Worm (Caenorhabditis elegans) whole organism, mixed stage, embryonic: ENCODE measurements around the gene rpn-2.

ENCODE experiments used
- M03D4.4 ChIP-seq: sonication (generic microtip); optimal IDR thresholded peaks from 2 replicates; lab custom pipeline; 2017; ENCODE audit warnings: mild to moderate bottlenecking, missing genetic modification characterization, missing compliant biosample characterization
- bed-3 ChIP-seq: fragments of 200-800 bp; sonication (Bioruptor generic); optimal IDR thresholded peaks from 3 replicates; lab custom pipeline; 2018; ENCODE audit warnings: mild to moderate bottlenecking, missing genetic modification characterization, moderate library complexity, missing compliant biosample characterization
- blmp-1 ChIP-seq: fragments of 150-350 bp; optimal IDR thresholded peaks from 2 replicates; lab custom pipeline; 2014; ENCODE audit warnings: missing biosample characterization, missing genetic modification characterization
- ceh-39 ChIP-seq: fragments of 150-350 bp; optimal IDR thresholded peaks from 2 replicates; lab custom pipeline; 2014; ENCODE audit warnings: missing biosample characterization, missing genetic modification characterization
- ceh-43 ChIP-seq: fragments of 200-800 bp; sonication (Bioruptor generic); optimal IDR thresholded peaks from 2 replicates; lab custom pipeline; 2018; ENCODE audit warnings: mild to moderate bottlenecking, missing genetic modification characterization, moderate library complexity, missing compliant biosample characterization
- ceh-83 ChIP-seq: fragments of 200-800 bp; sonication (Bioruptor generic); optimal IDR thresholded peaks from 2 replicates; lab custom pipeline; 2018; ENCODE audit warnings: mild to moderate bottlenecking, missing genetic modification characterization, missing compliant biosample characterization
- ces-1 ChIP-seq: fragments of 150-350 bp; optimal IDR thresholded peaks from 2 replicates; lab custom pipeline; 2014; ENCODE audit warnings: missing biosample characterization, missing genetic modification reagents, missing genetic modification characterization
- cnd-1 ChIP-seq: fragments of 200-800 bp; sonication (Bioruptor generic); optimal IDR thresholded peaks from 2 replicates; lab custom pipeline; 2018; ENCODE audit warnings: mild to moderate bottlenecking, missing genetic modification characterization, missing compliant biosample characterization
- drap-1 ChIP-seq: fragments of 200-800 bp; sonication (Bioruptor generic); optimal IDR thresholded peaks from 3 replicates; lab custom pipeline; 2018; ENCODE audit warnings: mild to moderate bottlenecking, missing genetic modification characterization, missing compliant biosample characterization
- elt-1 ChIP-seq: sonication (generic microtip); optimal IDR thresholded peaks from 2 replicates; lab custom pipeline; 2017; ENCODE audit warnings: missing genetic modification characterization, mild to moderate bottlenecking, missing compliant biosample characterization, antibody characterized with exemption, moderate library complexity, borderline replicate concordance; ENCODE audit not compliant: insufficient read depth
- elt-3 ChIP-seq: fragments of 150-350 bp; optimal IDR thresholded peaks from 2 replicates; lab custom pipeline; 2014; ENCODE audit warnings: missing biosample characterization, missing genetic modification characterization
- flh-1 ChIP-seq: fragments of 200-800 bp; sonication (Bioruptor generic); optimal IDR thresholded peaks from 2 replicates; lab custom pipeline; 2018; ENCODE audit warnings: mild to moderate bottlenecking, missing genetic modification characterization, moderate library complexity, missing compliant biosample characterization
- ham-2 ChIP-seq: fragments of 200-800 bp; sonication (Bioruptor generic); optimal IDR thresholded peaks from 2 replicates; lab custom pipeline; 2018; ENCODE audit warnings: mild to moderate bottlenecking, missing genetic modification characterization, missing compliant biosample characterization
- hlh-1 ChIP-seq: fragments of 150-350 bp; optimal IDR thresholded peaks from 2 replicates; lab custom pipeline; 2014; ENCODE audit warnings: missing biosample characterization, missing genetic modification reagents, missing genetic modification characterization
- lin-13 ChIP-seq: fragments of 150-350 bp; optimal IDR thresholded peaks from 2 replicates; lab custom pipeline; 2014; ENCODE audit warnings: missing biosample characterization, missing genetic modification characterization
- lin-32 ChIP-seq: fragments of 200-800 bp; sonication (Bioruptor generic); optimal IDR thresholded peaks from 2 replicates; lab custom pipeline; 2018; ENCODE audit warnings: mild to moderate bottlenecking, missing genetic modification characterization, missing compliant biosample characterization
- lsy-2 ChIP-seq: fragments of 150-350 bp; optimal IDR thresholded peaks from 2 replicates; lab custom pipeline; 2014; ENCODE audit warnings: missing biosample characterization, missing genetic modification characterization
- mab-5 ChIP-seq: fragments of 150-350 bp; optimal IDR thresholded peaks from 2 replicates; lab custom pipeline; 2014; ENCODE audit warnings: missing biosample characterization, missing genetic modification characterization
- mep-1 ChIP-seq: fragments of 150-350 bp; optimal IDR thresholded peaks from 2 replicates; lab custom pipeline; 2017; ENCODE audit warnings: missing biosample characterization, missing genetic modification reagents, missing genetic modification characterization, inconsistent platforms
- mls-2 ChIP-seq: sonication (generic microtip); optimal IDR thresholded peaks from 2 replicates; lab custom pipeline; 2016; ENCODE audit warnings: mild to moderate bottlenecking, missing genetic modification characterization, moderate library complexity, missing compliant biosample characterization
- nhr-12 ChIP-seq: fragments of 150-350 bp; optimal IDR thresholded peaks from 2 replicates; lab custom pipeline; 2014; ENCODE audit warnings: missing biosample characterization, missing genetic modification characterization
- nhr-2 ChIP-seq: fragments of 150-350 bp; optimal IDR thresholded peaks from 2 replicates; lab custom pipeline; 2014; ENCODE audit warnings: missing biosample characterization, missing genetic modification characterization
- nhr-237 ChIP-seq: fragments of 150-350 bp; optimal IDR thresholded peaks from 2 replicates; lab custom pipeline; 2014; ENCODE audit warnings: missing biosample characterization, missing genetic modification characterization
- nhr-76 ChIP-seq: sonication (generic microtip); optimal IDR thresholded peaks from 2 replicates; lab custom pipeline; 2017; ENCODE audit warnings: missing biosample characterization, missing genetic modification characterization
- sem-2 ChIP-seq: fragments of 200-800 bp; sonication (Bioruptor generic); optimal IDR thresholded peaks from 2 replicates; lab custom pipeline; 2018; ENCODE audit warnings: mild to moderate bottlenecking, missing genetic modification characterization, missing compliant biosample characterization
- snpc-4 ChIP-seq: fragments of 150-350 bp; optimal IDR thresholded peaks from 2 replicates; lab custom pipeline; 2014; ENCODE audit warnings: missing biosample characterization, missing genetic modification characterization
- sptf-1 ChIP-seq: sonication (generic microtip); optimal IDR thresholded peaks from 2 replicates; lab custom pipeline; 2017; ENCODE audit warnings: mild to moderate bottlenecking, missing genetic modification characterization, moderate library complexity, missing compliant biosample characterization
- unc-120 ChIP-seq: sonication (generic microtip); optimal IDR thresholded peaks from 2 replicates; lab custom pipeline; 2017; ENCODE audit warnings: missing genetic modification characterization, missing compliant biosample characterization; ENCODE audit not compliant: poor library complexity, severe bottlenecking
- unc-39 ChIP-seq: fragments of 150-350 bp; optimal IDR thresholded peaks from 2 replicates; lab custom pipeline; 2014; ENCODE audit warnings: missing biosample characterization, missing genetic modification characterization
- zip-8 ChIP-seq: fragments of 150-350 bp; optimal IDR thresholded peaks from 2 replicates; lab custom pipeline; 2014; ENCODE audit warnings: missing biosample characterization, missing genetic modification characterization
- ztf-11 ChIP-seq: fragments of 150-350 bp; optimal IDR thresholded peaks from 2 replicates; lab custom pipeline; 2014; ENCODE audit warnings: missing biosample characterization, missing genetic modification characterization

rpn-2 gene

ce11 chrIII:6207046-6207445 lies 8.1 kb downstream of the rpn-2 start:
- TF ChIP-seq lin-32 (GFP tag; lab: Kevin White, UChicago), result no peak
- no peak for TF ChIP-seq snpc-4 (tag; lab: Kevin White, UChicago)
- TF ChIP-seq M03D4.4 (tag; lab: Kevin White, UChicago), result no peak
- no peak for TF ChIP-seq zip-8 (tag; lab: Kevin White, UChicago)
- no peak for TF ChIP-seq unc-120 (tag; lab: Kevin White, UChicago)
- no peak for TF ChIP-seq drap-1 (GFP tag; lab: Kevin White, UChicago)
- TF ChIP-seq elt-1, result no peak
- TF ChIP-seq elt-3 (tag; lab: Kevin White, UChicago), result no peak
- TF ChIP-seq flh-1, result no peak
- no peak for TF ChIP-seq lin-13 (tag; lab: Kevin White, UChicago)
- TF ChIP-seq bed-3 (GFP tag; lab: Kevin White, UChicago), result no peak
- no peak for TF ChIP-seq mep-1 (tag; lab: Kevin White, UChicago)
- no peak for TF ChIP-seq nhr-76
- no peak for TF ChIP-seq ces-1 (GFP tag; lab: Kevin White, UChicago)
- TF ChIP-seq hlh-1 (tag; lab: Kevin White, UChicago), result no peak
- TF ChIP-seq nhr-12 (tag; lab: Kevin White, UChicago), result no peak
- TF ChIP-seq ztf-11, result no peak

DNA sequence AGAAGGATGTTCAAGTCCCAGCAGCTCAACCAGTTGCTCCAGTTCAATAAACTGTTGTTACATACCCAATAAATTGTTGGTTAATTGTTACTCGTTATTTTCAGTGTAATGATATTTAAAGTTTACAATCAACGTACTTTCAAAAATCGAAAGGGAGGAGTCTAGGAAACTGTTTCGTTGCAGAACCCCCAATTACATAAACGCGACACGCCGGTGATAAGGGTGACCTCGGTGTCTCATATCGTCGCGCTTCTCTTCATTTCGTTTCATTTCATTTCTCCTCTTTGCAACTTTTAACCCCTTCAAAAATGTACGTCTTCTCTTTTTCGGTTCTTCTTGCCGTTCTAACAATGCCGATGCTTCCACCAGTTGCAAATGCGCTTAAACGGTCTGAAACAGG lies 8.9 kb downstream of the rpn-2 start, which contains the start of gene C23G10.2:
Gene C23G10.2 (plus strand): TSS at position 184 of the 400 bp plus-strand sequence.
- TF ChIP-seq unc-120 (tag; lab: Kevin White, UChicago) (no peak), sptf-1 (tag; lab: Kevin White, UChicago) (no peak), hlh-1 (tag; lab: Kevin White, UChicago) (no peak), sem-2 (GFP tag; lab: Kevin White, UChicago) (no peak), elt-3 (tag; lab: Kevin White, UChicago) (no peak), lsy-2 (no peak), unc-39 (tag; lab: Kevin White, UChicago) (no peak), blmp-1 (tag; lab: Kevin White, UChicago) (no peak), ceh-43 (GFP tag; lab: Kevin White, UChicago) (no peak), ceh-39 (tag; lab: Kevin White, UChicago) (no peak), mep-1 (tag; lab: Kevin White, UChicago) (no peak), nhr-2 (no peak), snpc-4 (tag; lab: Kevin White, UChicago) (no peak), nhr-76 (no peak)
- TF ChIP-seq, all 35 proteins: peak for 0

ce11 chrIII:6208984-6209383 lies 10.0 kb downstream of the rpn-2 start, which contains the start of gene C23G10.1:
C23G10.1 (plus strand) TSS chrIII:6209284.
- TF ChIP-seq elt-1, result no peak
- TF ChIP-seq nhr-76, result no peak
- no peak for TF ChIP-seq cnd-1 (tag; lab: Kevin White, UChicago)
- no peak for TF ChIP-seq lin-32 (GFP tag; lab: Kevin White, UChicago)
- TF ChIP-seq nhr-237 (tag; lab: Kevin White, UChicago), result no peak
- TF ChIP-seq elt-3 (tag; lab: Kevin White, UChicago), result no peak
- TF ChIP-seq ceh-39 (tag; lab: Kevin White, UChicago), result no peak
- no peak for TF ChIP-seq bed-3 (GFP tag; lab: Kevin White, UChicago)
- TF ChIP-seq mab-5 (tag; lab: Kevin White, UChicago), result no peak
- no peak for TF ChIP-seq drap-1 (GFP tag; lab: Kevin White, UChicago)
- no peak for TF ChIP-seq M03D4.4 (tag; lab: Kevin White, UChicago)
- TF ChIP-seq mls-2, result no peak
- TF ChIP-seq sptf-1 (tag; lab: Kevin White, UChicago), result no peak
- no peak for TF ChIP-seq flh-1
- TF ChIP-seq ztf-11, result no peak
- TF ChIP-seq ceh-83, result no peak
- TF ChIP-seq nhr-2, result no peak
- TF ChIP-seq hlh-1 (tag; lab: Kevin White, UChicago), result no peak

ce11 chrIII:6210215-6210822 lies 11.3 kb downstream of the rpn-2 start:
- TF ChIP-seq blmp-1 (tag; lab: Kevin White, UChicago) (no peak), nhr-237 (tag; lab: Kevin White, UChicago) (no peak), ces-1 (GFP tag; lab: Kevin White, UChicago) (no peak), unc-39 (tag; lab: Kevin White, UChicago) (no peak), mep-1 (tag; lab: Kevin White, UChicago) (no peak), flh-1 (no peak), elt-1 (no peak)

DNA sequence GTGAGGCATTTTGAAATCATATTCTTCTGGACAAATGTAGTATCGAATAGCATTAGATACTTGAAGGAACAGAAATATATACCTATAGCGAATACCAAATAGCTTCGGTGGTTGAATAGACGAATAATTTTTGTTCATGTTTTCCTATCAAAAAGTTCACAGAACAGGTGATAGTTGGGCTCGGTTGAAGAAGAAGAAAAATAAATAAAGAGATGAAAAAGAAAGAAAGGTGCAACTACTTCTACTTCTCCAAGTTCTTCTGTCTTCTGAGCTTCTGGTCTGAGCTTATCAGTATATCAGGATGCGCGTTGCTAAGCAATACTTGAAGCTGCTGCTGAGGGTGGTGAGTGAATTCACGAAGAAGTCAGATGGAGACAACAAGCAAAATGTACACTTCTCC lies 14.9 kb downstream of the rpn-2 start, which contains the start of gene C23G10.10:
Gene C23G10.10 (minus strand): TSS at position 101 of the 400 bp plus-strand sequence.
- no peak for TF ChIP-seq ham-2 (GFP tag; lab: Kevin White, UChicago)
- TF ChIP-seq flh-1, result no peak
- no peak for TF ChIP-seq blmp-1 (tag; lab: Kevin White, UChicago)
- no peak for TF ChIP-seq hlh-1 (tag; lab: Kevin White, UChicago)
- TF ChIP-seq snpc-4 (tag; lab: Kevin White, UChicago), result no peak
- TF ChIP-seq, all 35 proteins: peak for 0
